Worm (Caenorhabditis elegans): Measurements from ENCODE around the gene srpa-68.

DNA sequence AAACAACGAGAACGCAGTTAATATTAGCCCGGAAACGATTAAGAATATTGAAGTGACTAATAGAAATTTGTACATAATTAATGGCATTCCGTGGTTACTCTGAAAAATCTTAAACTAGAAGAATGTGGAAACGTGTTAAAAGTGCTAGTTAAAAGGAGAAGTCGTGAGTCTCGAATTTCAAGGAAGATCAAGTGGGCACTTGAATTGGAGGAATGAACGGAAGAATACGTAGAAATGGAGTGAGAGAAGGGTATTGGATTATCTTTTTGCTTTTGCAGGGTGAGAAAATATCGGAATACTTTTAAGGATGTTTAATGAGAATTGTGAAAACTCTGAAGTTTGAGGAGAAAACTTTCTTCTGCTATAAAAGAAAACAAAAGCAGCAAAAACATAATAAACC is 18.8 kb upstream of the srpa-68 start, which contains the start of gene hpo-30:
- no peak for TF ChIP-seq fkh-10 (GFP tag; optimal IDR thresholded peaks at IDR 0.05)
- no peak for TF ChIP-seq pqm-1 (tag; optimal IDR thresholded peaks at IDR 0.05)
- no peak for TF ChIP-seq unc-39 (tag; optimal IDR thresholded peaks at IDR 0.05)
- TF ChIP-seq nhr-77 (tag; optimal IDR thresholded peaks at IDR 0.05) = no peak
- no peak for TF ChIP-seq pha-4 (tag; optimal IDR thresholded peaks at IDR 0.05)
- no peak for TF ChIP-seq nhr-28 (tag; optimal IDR thresholded peaks at IDR 0.05)
- no peak for TF ChIP-seq nhr-12 (tag; optimal IDR thresholded peaks at IDR 0.05)
